Worm (Caenorhabditis elegans) whole organism, L3 larva: ENCODE data around the gene ncl-1.

Experiments used
- lin-39 ChIP-seq: fragments of 150-350 bp; optimal IDR thresholded peaks from 2 replicates; lab custom pipeline; 2018; ENCODE audit warnings: missing biosample characterization, missing genetic modification reagents, missing genetic modification characterization
- zag-1 ChIP-seq: fragments of 150-350 bp; optimal IDR thresholded peaks from 2 replicates; lab custom pipeline; 2014; ENCODE audit warnings: missing biosample characterization, missing genetic modification characterization

ce11 chrIII:7765974-7766373 is 46.4 kb downstream of the ncl-1 start, which contains the start of gene ZK686.2:
- TF ChIP-seq lin-39 (tag; lab: Kevin White, UChicago), result no peak
- TF ChIP-seq zag-1, result no peak
